Fruit fly (Drosophila melanogaster): ENCODE measurements around the gene CG8036.

Gene CG8036

dm6 chr3R:8659200-8659897, 8.3 kb upstream of the CG8036 start (continued):
- TF ChIP-seq CG15073 (GFP tag; optimal IDR thresholded peaks at IDR 0.05) (no peak), bcd (GFP tag; optimal IDR thresholded peaks at IDR 0.05) (peak; percentile 47), CG4707 (GFP tag; optimal IDR thresholded peaks at IDR 0.05) (peak; percentile 37), CG11093 (GFP tag; IDR thresholded peaks at IDR 0.05) (no peak), CG6791 (GFP tag; IDR thresholded peaks at IDR 0.05; ENCODE audit: partially characterized antibody) (no peak), CG1602 (GFP tag; optimal IDR thresholded peaks at IDR 0.05) (peak; percentile 26), CG42726 (GFP tag; IDR thresholded peaks at IDR 0.05; ENCODE audit: partially characterized antibody) (no peak), CG1024 (GFP tag; IDR thresholded peaks at IDR 0.05) (no peak), grn (GFP tag; optimal IDR thresholded peaks at IDR 0.05) (peak; percentile 45), Sin3A (optimal IDR thresholded peaks at IDR 0.05) (no peak), Elba2 (GFP tag; optimal IDR thresholded peaks at IDR 0.05) (peak; percentile 78), HLH3B (GFP tag; IDR thresholded peaks at IDR 0.05) (peak; percentile 61; the same call in 1 of the 2 replicates), sob (GFP tag; IDR thresholded peaks at IDR 0.05) (peak; percentile 44), nerfin-2 (GFP tag; IDR thresholded peaks at IDR 0.05; ENCODE audit: partially characterized antibody) (no peak), HLHmδ (GFP tag; optimal IDR thresholded peaks at IDR 0.05) (no peak), CG13424 (tag; optimal IDR thresholded peaks at IDR 0.05) (peak; percentile 67), odd (GFP tag; optimal IDR thresholded peaks at IDR 0.05) (peak; percentile 22), dati (GFP tag; IDR thresholded peaks at IDR 0.05) (no peak), CG9437 (GFP tag; optimal IDR thresholded peaks at IDR 0.05) (peak; percentile 3), ro (GFP tag; IDR thresholded peaks at IDR 0.05) (no peak), ken (GFP tag; IDR thresholded peaks at IDR 0.05) (0 out of 3 replicates have a peak, but pooled peaks have one; percentile 18), trem (tag; optimal IDR thresholded peaks at IDR 0.05) (no peak), phol (tag; optimal IDR thresholded peaks at IDR 0.05) (peak; percentile 55), dm (GFP tag; optimal IDR thresholded peaks at IDR 0.05) (peak; percentile 31), Opbp (GFP tag; IDR thresholded peaks at IDR 0.05; ENCODE audit: partially characterized antibody) (0 out of 3 replicates have a peak, but pooled peaks have one; percentile 27), br (optimal IDR thresholded peaks at IDR 0.05) (no peak), CG34376 (GFP tag; optimal IDR thresholded peaks at IDR 0.05) (peak; percentile 78), CG15601 (tag; optimal IDR thresholded peaks at IDR 0.05) (peak; percentile 59), Fer1 (GFP tag; optimal IDR thresholded peaks at IDR 0.05) (peak; percentile 58), CG11085 (GFP tag; IDR thresholded peaks at IDR 0.05) (no peak), rib (GFP tag; IDR thresholded peaks at IDR 0.05) (peak; percentile 74), sug (tag; optimal IDR thresholded peaks at IDR 0.05) (peak; percentile 59), NFAT (GFP tag; IDR thresholded peaks at IDR 0.05) (peak; percentile 90), salm (tag; optimal IDR thresholded peaks at IDR 0.05) (no peak), bigmax (GFP tag; optimal IDR thresholded peaks at IDR 0.05) (peak; percentile 7), CG17359 (tag; optimal IDR thresholded peaks at IDR 0.05) (peak; percentile 52), CG4730 (GFP tag; IDR thresholded peaks at IDR 0.05) (no peak), CG5953 (GFP tag; IDR thresholded peaks at IDR 0.05) (peak; percentile 42; the same call in 1 of the 2 replicates), CG1603 (tag; optimal IDR thresholded peaks at IDR 0.05) (peak; percentile 45), Gug (GFP tag; IDR thresholded peaks at IDR 0.05) (peak; percentile 50; the same call in 1 of the 4 replicates), CG14441 (GFP tag; IDR thresholded peaks at IDR 0.05) (peak; percentile 65), sd (tag; optimal IDR thresholded peaks at IDR 0.05) (peak; percentile 53), CG11504 (tag; optimal IDR thresholded peaks at IDR 0.05) (peak; percentile 54), wor (GFP tag; IDR thresholded peaks at IDR 0.05) (no peak), CG6683 (GFP tag; optimal IDR thresholded peaks at IDR 0.05) (peak; percentile 6), dimm (GFP tag; IDR thresholded peaks at IDR 0.05) (no peak), dan (GFP tag; IDR thresholded peaks at IDR 0.05) (no peak), Doc3 (GFP tag; IDR thresholded peaks at IDR 0.05; ENCODE audit: partially characterized antibody) (no peak), unc-4 (GFP tag; IDR thresholded peaks at IDR 0.05; ENCODE audit: partially characterized antibody) (no peak), croc (GFP tag; conservative IDR thresholded peaks at IDR 0.05) (no peak)

Measured in whole organism, embryonic.